Worm (Caenorhabditis elegans): ENCODE measurements around the gene T19A5.3.

The T19A5.3 gene

ce11 chrV:8948365-8948764 is 4.5 kb upstream of the T19A5.3 start:
- TF ChIP-seq elt-1 (tag; optimal IDR thresholded peaks at IDR 0.05; ENCODE audit: borderline replicate concordance, insufficient read depth) (no peak), unc-39 (tag; optimal IDR thresholded peaks at IDR 0.05) (no peak), nhr-12 (tag; optimal IDR thresholded peaks at IDR 0.05) (no peak), lin-13 (tag; optimal IDR thresholded peaks at IDR 0.05) (no peak), ceh-39 (tag; optimal IDR thresholded peaks at IDR 0.05) (no peak), bed-3 (GFP tag; optimal IDR thresholded peaks at IDR 0.05) (no peak), sem-2 (GFP tag; optimal IDR thresholded peaks at IDR 0.05) (no peak), unc-62 (GFP tag; optimal IDR thresholded peaks at IDR 0.05) (no peak), ceh-43 (GFP tag; optimal IDR thresholded peaks at IDR 0.05) (no peak), zip-8 (tag; optimal IDR thresholded peaks at IDR 0.05) (no peak), nhr-76 (tag; optimal IDR thresholded peaks at IDR 0.05) (no peak), mab-5 (tag; optimal IDR thresholded peaks at IDR 0.05) (no peak), lin-32 (GFP tag; optimal IDR thresholded peaks at IDR 0.05) (no peak), M03D4.4 (tag; optimal IDR thresholded peaks at IDR 0.05) (no peak), mep-1 (tag; optimal IDR thresholded peaks at IDR 0.05) (no peak), cnd-1 (tag; optimal IDR thresholded peaks at IDR 0.05) (no peak), sptf-1 (tag; optimal IDR thresholded peaks at IDR 0.05) (no peak), tbx-8 (GFP tag; optimal IDR thresholded peaks at IDR 0.05) (no peak)

- no peak for TF ChIP-seq flh-1 (GFP tag; optimal IDR thresholded peaks at IDR 0.05)
Observed at ce11 chrV:8947499-8947898, 3.6 kb upstream of the T19A5.3 start, which contains the start of gene gck-1. gck-1 (plus strand) TSS chrV:8947799.

ce11 chrV:8946142-8946541 is 2.3 kb upstream of the T19A5.3 start:
- TF ChIP-seq nhr-2 (tag; optimal IDR thresholded peaks at IDR 0.05) (no peak), zip-8 (tag; optimal IDR thresholded peaks at IDR 0.05) (peak; percentile 6)

ce11 chrV:8944481-8944880 is 618 bp upstream of the T19A5.3 start:
- TF ChIP-seq hlh-1 (tag; optimal IDR thresholded peaks at IDR 0.05) (no peak), ceh-39 (tag; optimal IDR thresholded peaks at IDR 0.05) (no peak), sptf-1 (tag; optimal IDR thresholded peaks at IDR 0.05) (no peak), lsy-2 (tag; optimal IDR thresholded peaks at IDR 0.05) (no peak), unc-62 (GFP tag; optimal IDR thresholded peaks at IDR 0.05) (no peak), bed-3 (GFP tag; optimal IDR thresholded peaks at IDR 0.05) (no peak), cnd-1 (tag; optimal IDR thresholded peaks at IDR 0.05) (no peak), ceh-83 (GFP tag; optimal IDR thresholded peaks at IDR 0.05) (no peak), pha-4 (tag; optimal IDR thresholded peaks at IDR 0.05) (no peak), nhr-237 (tag; optimal IDR thresholded peaks at IDR 0.05) (no peak), unc-39 (tag; optimal IDR thresholded peaks at IDR 0.05) (no peak)

- TF ChIP-seq flh-1 (GFP tag; optimal IDR thresholded peaks at IDR 0.05) (no peak), sptf-1 (tag; optimal IDR thresholded peaks at IDR 0.05) (no peak), drap-1 (GFP tag; optimal IDR thresholded peaks at IDR 0.05) (no peak), pha-4 (tag; optimal IDR thresholded peaks at IDR 0.05) (no peak), blmp-1 (tag; optimal IDR thresholded peaks at IDR 0.05) (peak; percentile 75), unc-39 (tag; optimal IDR thresholded peaks at IDR 0.05) (no peak), zip-8 (tag; optimal IDR thresholded peaks at IDR 0.05) (peak; percentile 55), ham-2 (GFP tag; optimal IDR thresholded peaks at IDR 0.05) (peak; percentile 11), ceh-39 (tag; optimal IDR thresholded peaks at IDR 0.05) (no peak), lin-13 (tag; optimal IDR thresholded peaks at IDR 0.05) (no peak), nhr-12 (tag; optimal IDR thresholded peaks at IDR 0.05) (no peak)
Observed at ce11 chrV:8942437-8942978, 1.4 kb downstream of the T19A5.3 start.

- TF ChIP-seq M03D4.4 (tag; optimal IDR thresholded peaks at IDR 0.05) (no peak), nhr-2 (tag; optimal IDR thresholded peaks at IDR 0.05) (no peak), hlh-1 (tag; optimal IDR thresholded peaks at IDR 0.05) (no peak), ham-2 (GFP tag; optimal IDR thresholded peaks at IDR 0.05) (no peak), unc-39 (tag; optimal IDR thresholded peaks at IDR 0.05) (no peak), tbx-8 (GFP tag; optimal IDR thresholded peaks at IDR 0.05) (no peak), mls-2 (tag; optimal IDR thresholded peaks at IDR 0.05) (no peak), lin-13 (tag; optimal IDR thresholded peaks at IDR 0.05) (no peak), ceh-83 (GFP tag; optimal IDR thresholded peaks at IDR 0.05) (no peak), lsy-2 (tag; optimal IDR thresholded peaks at IDR 0.05) (no peak), mep-1 (tag; optimal IDR thresholded peaks at IDR 0.05) (no peak), cnd-1 (tag; optimal IDR thresholded peaks at IDR 0.05) (no peak), zip-8 (tag; optimal IDR thresholded peaks at IDR 0.05) (no peak), sptf-1 (tag; optimal IDR thresholded peaks at IDR 0.05) (no peak), mab-5 (tag; optimal IDR thresholded peaks at IDR 0.05) (no peak), sem-2 (GFP tag; optimal IDR thresholded peaks at IDR 0.05) (no peak), nhr-237 (tag; optimal IDR thresholded peaks at IDR 0.05) (no peak), snpc-4 (tag; optimal IDR thresholded peaks at IDR 0.05) (no peak)
Observed at ce11 chrV:8940419-8940818, 3.4 kb downstream of the T19A5.3 start.

All from whole organism, mixed stage, embryonic.